Fruit fly (Drosophila melanogaster): Measurements from ENCODE around the gene CG45413.

The CG45413 gene

DNA sequence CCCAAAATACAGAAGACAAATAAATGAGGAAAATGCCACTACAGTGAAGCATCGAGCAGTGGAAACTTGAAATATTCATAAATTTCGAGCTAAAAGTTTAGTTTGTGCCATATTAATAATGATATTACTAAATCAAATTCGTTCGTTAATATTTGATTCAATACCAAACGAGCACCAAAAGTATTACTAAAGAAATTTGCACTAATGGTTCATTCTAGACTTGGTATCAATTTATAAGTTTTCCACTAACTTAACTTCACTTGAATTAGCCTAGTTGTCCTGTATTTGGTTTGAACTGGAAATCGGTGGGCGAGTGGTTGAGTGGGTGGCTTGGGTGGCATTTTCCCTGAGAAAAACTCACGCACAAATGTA lies 12.2 kb upstream of the CG45413 start (continued):
- TF ChIP-seq CG12769 (tag; optimal IDR thresholded peaks at IDR 0.05) (peak; percentile 31), CG9876 (GFP tag; optimal IDR thresholded peaks at IDR 0.05) (no peak), insv (GFP tag; optimal IDR thresholded peaks at IDR 0.05) (no peak), Ets97D (GFP tag; optimal IDR thresholded peaks at IDR 0.05) (no peak), peb (GFP tag; IDR thresholded peaks at IDR 0.05) (no peak), Fer3 (tag; optimal IDR thresholded peaks at IDR 0.05) (no peak), CG7963 (GFP tag; IDR thresholded peaks at IDR 0.05; ENCODE audit: partially characterized antibody) (no peak), CG12299 (tag; optimal IDR thresholded peaks at IDR 0.05) (peak; percentile 17), CG34224 (GFP tag; IDR thresholded peaks at IDR 0.05; ENCODE audit: partially characterized antibody) (no peak), CG4282 (GFP tag; optimal IDR thresholded peaks at IDR 0.05) (no peak), CG30431 (GFP tag; optimal IDR thresholded peaks at IDR 0.05) (no peak), Vsx1 (GFP tag; optimal IDR thresholded peaks at IDR 0.05) (no peak)

dm6 chr3L:6943204-6943947 lies 11.6 kb upstream of the CG45413 start:
- no peak for TF ChIP-seq CG11456 (GFP tag; IDR thresholded peaks at IDR 0.05)
- no peak for TF ChIP-seq bbx (GFP tag; IDR thresholded peaks at IDR 0.05; ENCODE audit: partially characterized antibody)
- no peak for TF ChIP-seq wdn (GFP tag; IDR thresholded peaks at IDR 0.05)
- peak; percentile 36 for TF ChIP-seq abd-A (tag; optimal IDR thresholded peaks at IDR 0.05)
- no peak for TF ChIP-seq CG8478 (optimal IDR thresholded peaks at IDR 0.05)
- TF ChIP-seq Asciz (GFP tag; optimal IDR thresholded peaks at IDR 0.05) = no peak
- peak; percentile 58 for TF ChIP-seq sens (GFP tag)
- peak; percentile 4 for TF ChIP-seq Kr (GFP tag; optimal IDR thresholded peaks at IDR 0.05)
- no peak for TF ChIP-seq CG2199 (GFP tag; IDR thresholded peaks at IDR 0.05)
- no peak for TF ChIP-seq dmrt99B (tag; optimal IDR thresholded peaks at IDR 0.05)
- TF ChIP-seq YL-1 (GFP tag; optimal IDR thresholded peaks at IDR 0.05) = peak; percentile 20
- TF ChIP-seq lbe (GFP tag; optimal IDR thresholded peaks at IDR 0.05) = no peak
- TF ChIP-seq CG6175 (GFP tag; IDR thresholded peaks at IDR 0.05) = no peak
- no peak for TF ChIP-seq ham (GFP tag; IDR thresholded peaks at IDR 0.05)
- TF ChIP-seq bab2 (GFP tag; optimal IDR thresholded peaks at IDR 0.05) = no peak
- TF ChIP-seq CG17359 (tag; optimal IDR thresholded peaks at IDR 0.05) = no peak
- peak; percentile 28 for TF ChIP-seq yki (optimal IDR thresholded peaks at IDR 0.05)
- TF ChIP-seq CG13424 (tag; optimal IDR thresholded peaks at IDR 0.05) = no peak
- peak; percentile 95 for TF ChIP-seq onecut (GFP tag; IDR thresholded peaks at IDR 0.05)
- no peak for TF ChIP-seq tx (GFP tag; optimal IDR thresholded peaks at IDR 0.05)
- TF ChIP-seq CG9727 (GFP tag; optimal IDR thresholded peaks at IDR 0.05) = no peak
- peak; percentile 47 for TF ChIP-seq ewg (GFP tag; optimal IDR thresholded peaks at IDR 0.05)
- 0 out of 2 replicates have a peak, but pooled peaks have one; percentile 24 for TF ChIP-seq unc-4 (GFP tag; IDR thresholded peaks at IDR 0.05; ENCODE audit: partially characterized antibody)
- no peak for TF ChIP-seq ab (GFP tag; optimal IDR thresholded peaks at IDR 0.05)
- TF ChIP-seq scrt (GFP tag; optimal IDR thresholded peaks at IDR 0.05) = peak; percentile 15
- TF ChIP-seq CG32532 (GFP tag; IDR thresholded peaks at IDR 0.05) = no peak
- no peak for TF ChIP-seq zfh1 (GFP tag; IDR thresholded peaks at IDR 0.05)
- TF ChIP-seq CG15514 (GFP tag; optimal IDR thresholded peaks at IDR 0.05) = no peak
- TF ChIP-seq CG9797 (GFP tag; optimal IDR thresholded peaks at IDR 0.05) = no peak
- no peak for TF ChIP-seq Hmr (GFP tag; optimal IDR thresholded peaks at IDR 0.05)
- TF ChIP-seq Tbp (GFP tag; optimal IDR thresholded peaks at IDR 0.05) = no peak
- TF ChIP-seq CG11093 (GFP tag; IDR thresholded peaks at IDR 0.05) = no peak
- no peak for TF ChIP-seq lab (GFP tag; optimal IDR thresholded peaks at IDR 0.05)
- TF ChIP-seq cg (GFP tag; optimal IDR thresholded peaks at IDR 0.05) = peak; percentile 64
- TF ChIP-seq CG1233 (GFP tag; optimal IDR thresholded peaks at IDR 0.05) = no peak
- no peak for TF ChIP-seq HLH4C (GFP tag; IDR thresholded peaks at IDR 0.05; ENCODE audit: partially characterized antibody)
- no peak for TF ChIP-seq CG16815 (GFP tag; optimal IDR thresholded peaks at IDR 0.05)
- no peak for TF ChIP-seq CG13624 (GFP tag; optimal IDR thresholded peaks at IDR 0.05)

Measured in whole organism, embryonic.